Fruit fly (Drosophila melanogaster): Measurements from ENCODE around the gene CG17141.
A peak's percentile ranks its signal among the peaks of the same experiment; 100 is the strongest.

The CG17141 gene

dm6 chr3R:22726031-22726770 lies 21.2 kb downstream of the CG17141 start, which contains the start of gene RNF220 (continued):
- TF ChIP-seq trem (tag; optimal IDR thresholded peaks at IDR 0.05): peak; percentile 8
- TF ChIP-seq Dref (GFP tag; IDR thresholded peaks at IDR 0.05): peak; percentile 59
- peak; percentile 21 for TF ChIP-seq az2 (GFP tag; optimal IDR thresholded peaks at IDR 0.05)
- TF ChIP-seq CG18599 (GFP tag; optimal IDR thresholded peaks at IDR 0.05): peak; percentile 7
- peak; percentile 60 for TF ChIP-seq zen2 (GFP tag; IDR thresholded peaks at IDR 0.05; ENCODE audit: partially characterized antibody)
- TF ChIP-seq CG6791 (GFP tag; IDR thresholded peaks at IDR 0.05; ENCODE audit: partially characterized antibody): peak; percentile 81
- TF ChIP-seq ssp (GFP tag; IDR thresholded peaks at IDR 0.05): no peak
- TF ChIP-seq inv (GFP tag; IDR thresholded peaks at IDR 0.05; ENCODE audit: partially characterized antibody): peak; percentile 48; the same call in 1 of the 2 replicates
- TF ChIP-seq p53 (GFP tag; optimal IDR thresholded peaks at IDR 0.05): no peak
- peak; percentile 28 for TF ChIP-seq bcd (GFP tag; optimal IDR thresholded peaks at IDR 0.05)
- TF ChIP-seq prd (optimal IDR thresholded peaks at IDR 0.05): no peak
- TF ChIP-seq prd (GFP tag; IDR thresholded peaks at IDR 0.05): peak; percentile 7; the same call in 1 of the 3 replicates
- no peak for TF ChIP-seq HLH3B (GFP tag; IDR thresholded peaks at IDR 0.05)
- TF ChIP-seq CG30020 (tag; optimal IDR thresholded peaks at IDR 0.05): peak; percentile 6
- no peak for TF ChIP-seq toy (GFP tag; IDR thresholded peaks at IDR 0.05)
- TF ChIP-seq row (GFP tag; IDR thresholded peaks at IDR 0.05): no peak; the same call in none of the 3 replicates
- TF ChIP-seq CG12299 (tag; optimal IDR thresholded peaks at IDR 0.05): no peak
- no peak for TF ChIP-seq stwl (tag; optimal IDR thresholded peaks at IDR 0.05)
- peak; percentile 33 for TF ChIP-seq CG12659 (GFP tag; optimal IDR thresholded peaks at IDR 0.05)
- no peak for TF ChIP-seq CG18476 (GFP tag; optimal IDR thresholded peaks at IDR 0.05)
- TF ChIP-seq scrt (GFP tag; optimal IDR thresholded peaks at IDR 0.05): no peak
- peak; percentile 50 for TF ChIP-seq unc-4 (GFP tag; IDR thresholded peaks at IDR 0.05; ENCODE audit: partially characterized antibody)
- TF ChIP-seq Bgb (GFP tag; IDR thresholded peaks at IDR 0.05; ENCODE audit: partially characterized antibody): peak; percentile 75
- TF ChIP-seq pzg (GFP tag; optimal IDR thresholded peaks at IDR 0.05): peak; percentile 51
- TF ChIP-seq cg (GFP tag; optimal IDR thresholded peaks at IDR 0.05): no peak
- peak in 1 of 2 experiments; percentile 58 for TF ChIP-seq Pdp1 (GFP tag; optimal IDR thresholded peaks at IDR 0.05)
- no peak for TF ChIP-seq CG16863 (GFP tag; optimal IDR thresholded peaks at IDR 0.05)
- peak; percentile 40 for TF ChIP-seq Dek (tag; optimal IDR thresholded peaks at IDR 0.05)
- TF ChIP-seq tap (tag; optimal IDR thresholded peaks at IDR 0.05): no peak
- no peak for TF ChIP-seq danr (GFP tag; IDR thresholded peaks at IDR 0.05)
- TF ChIP-seq CG10147 (GFP tag; optimal IDR thresholded peaks at IDR 0.05): no peak
- TF ChIP-seq so (GFP tag; IDR thresholded peaks at IDR 0.05): no peak
- no peak for TF ChIP-seq CG10565 (GFP tag; optimal IDR thresholded peaks at IDR 0.05)
- peak; percentile 38 for TF ChIP-seq slbo (GFP tag; IDR thresholded peaks at IDR 0.05)
- no peak for TF ChIP-seq sug (tag; optimal IDR thresholded peaks at IDR 0.05)
- no peak for TF ChIP-seq stc (GFP tag; IDR thresholded peaks at IDR 0.05)
- 0 out of 2 replicates have a peak, but pooled peaks have one; percentile 4 for TF ChIP-seq CG14441 (GFP tag; IDR thresholded peaks at IDR 0.05)
- peak; percentile 31 for TF ChIP-seq Sin3A (optimal IDR thresholded peaks at IDR 0.05)
- no peak for TF ChIP-seq Drgx (GFP tag; IDR thresholded peaks at IDR 0.05)
- no peak for TF ChIP-seq pum (GFP tag; optimal IDR thresholded peaks at IDR 0.05)
- peak; percentile 68 for TF ChIP-seq Myb (GFP tag; optimal IDR thresholded peaks at IDR 0.05)
- TF ChIP-seq ato (GFP tag; IDR thresholded peaks at IDR 0.05; ENCODE audit: partially characterized antibody): peak; percentile 47
- no peak for TF ChIP-seq Stat92E (GFP tag; optimal IDR thresholded peaks at IDR 0.05)
- peak; percentile 2 for TF ChIP-seq Lhr (GFP tag; optimal IDR thresholded peaks at IDR 0.05)
- TF ChIP-seq twi (tag; optimal IDR thresholded peaks at IDR 0.05): no peak
- TF ChIP-seq CoRest (tag; optimal IDR thresholded peaks at IDR 0.05): peak; percentile 55
- TF ChIP-seq CG9932 (GFP tag; IDR thresholded peaks at IDR 0.05): peak; percentile 47
- peak; percentile 78 for TF ChIP-seq bbx (GFP tag; IDR thresholded peaks at IDR 0.05; ENCODE audit: partially characterized antibody)
- TF ChIP-seq CG11560 (tag; IDR thresholded peaks at IDR 0.05): no peak
- TF ChIP-seq CTCF (GFP tag; optimal IDR thresholded peaks at IDR 0.05): peak; percentile 38
